Worm (Caenorhabditis elegans) whole organism, L1 larva: ENCODE results near the gene nhr-38.

ENCODE experiments used
- dpl-1 ChIP-seq, 3 experiments: fragments of 150-350 bp in 2 of 3; sonication (generic microtip) in 1 of 3; optimal IDR thresholded peaks; 2 replicates each; lab custom pipeline; 2014 to 2017; ENCODE audit warnings: missing biosample characterization in 3 of 3, missing genetic modification characterization in 3 of 3, missing genetic modification reagents in 3 of 3
- fos-1 ChIP-seq: fragments of 150-350 bp; optimal IDR thresholded peaks from 2 replicates; lab custom pipeline; 2014; ENCODE audit warnings: missing biosample characterization, missing genetic modification characterization
- isw-1 ChIP-seq: fragments of 200-800 bp; sonication (Bioruptor generic); IDR thresholded peaks from 2 replicates; pipeline ENCODE4 v1.3.6; 2022; ENCODE audit warnings: missing genetic modification characterization, missing compliant biosample characterization
- jun-1 ChIP-seq: fragments of 150-350 bp; optimal IDR thresholded peaks from 2 replicates; lab custom pipeline; 2014; ENCODE audit warnings: missing biosample characterization, missing genetic modification reagents, missing genetic modification characterization
- lir-3 ChIP-seq: sonication (generic microtip); optimal IDR thresholded peaks from 2 replicates; lab custom pipeline; 2016; ENCODE audit warnings: mild to moderate bottlenecking, missing genetic modification characterization, moderate library complexity, missing compliant biosample characterization; ENCODE audit not compliant: poor library complexity
- mdl-1 ChIP-seq, 2 experiments: fragments of 150-350 bp; optimal IDR thresholded peaks; 2 replicates each; lab custom pipeline; 2014 to 2017; ENCODE audit warnings: missing biosample characterization in 2 of 2, missing genetic modification characterization in 2 of 2, inconsistent platforms in 1 of 2
- mep-1 ChIP-seq: fragments of 150-350 bp; optimal IDR thresholded peaks from 2 replicates; lab custom pipeline; 2014; ENCODE audit warnings: missing biosample characterization, missing genetic modification characterization
- nhr-12 ChIP-seq: sonication (generic microtip); optimal IDR thresholded peaks from 2 replicates; lab custom pipeline; 2017; ENCODE audit warnings: missing biosample characterization, missing genetic modification characterization
- rnt-1 ChIP-seq: sonication (generic microtip); optimal IDR thresholded peaks from 2 replicates; lab custom pipeline; 2016; ENCODE audit warnings: mild to moderate bottlenecking, missing genetic modification characterization, moderate library complexity, missing compliant biosample characterization
- skn-1 ChIP-seq: fragments of 150-350 bp; optimal IDR thresholded peaks from 2 replicates; lab custom pipeline; 2014; ENCODE audit warnings: missing biosample characterization, missing genetic modification characterization
- snpc-4 ChIP-seq: fragments of 150-350 bp; optimal IDR thresholded peaks from 2 replicates; lab custom pipeline; 2014; ENCODE audit warnings: missing biosample characterization, missing genetic modification characterization
- tbx-2 ChIP-seq: sonication (generic microtip); optimal IDR thresholded peaks from 2 replicates; lab custom pipeline; 2016; ENCODE audit warnings: missing genetic modification characterization, missing compliant biosample characterization
- unc-62 ChIP-seq: fragments of 150-350 bp; optimal IDR thresholded peaks from 2 replicates; lab custom pipeline; 2014; ENCODE audit warnings: missing biosample characterization, missing genetic modification reagents, missing genetic modification characterization

ce11 chrIV:9676535-9676934, 33.5 kb upstream of the nhr-38 start:
- TF ChIP-seq mdl-1 (tag; optimal IDR thresholded peaks at IDR 0.05; lab: Kevin White, UChicago) (peak in 1 of 2 experiments; percentile 33), skn-1 (no peak), jun-1 (tag; lab: Kevin White, UChicago) (no peak), dpl-1 (GFP tag; optimal IDR thresholded peaks at IDR 0.05; lab: Kevin White, UChicago) (no peak), rnt-1 (tag; lab: Kevin White, UChicago) (no peak), nhr-12 (no peak), fos-1 (tag; lab: Kevin White, UChicago) (no peak), isw-1 (no peak), mep-1 (tag; lab: Kevin White, UChicago) (no peak), lir-3 (no peak), snpc-4 (no peak), unc-62 (GFP tag; lab: Kevin White, UChicago) (no peak), tbx-2 (tag; lab: Kevin White, UChicago) (no peak)
